Fruit fly (Drosophila melanogaster) whole organism, wandering third instar larva: Measurements from ENCODE around the gene CG4098.

Source experiments
- Abd-B ChIP-seq: fragments of >200 bp; optimal IDR thresholded peaks from 2 replicates; lab custom pipeline; 2017; ENCODE audit warnings: missing biosample characterization, missing genetic modification characterization
- CG32264 ChIP-seq: fragments of 200-800 bp; sonication (Bioruptor generic); optimal IDR thresholded peaks from 2 replicates; lab custom pipeline; 2016; ENCODE audit warnings: missing biosample characterization, missing genetic modification characterization
- CG9705 ChIP-seq: fragments of 200-800 bp; sonication (Bioruptor generic); optimal IDR thresholded peaks from 2 replicates; lab custom pipeline; 2018; ENCODE audit warnings: missing biosample characterization, mild to moderate bottlenecking, missing genetic modification characterization
- CrebA ChIP-seq: fragments of 200-800 bp; sonication (Bioruptor generic); optimal IDR thresholded peaks from 2 replicates; lab custom pipeline; 2016; ENCODE audit warnings: missing biosample characterization, mild to moderate bottlenecking, missing genetic modification characterization, borderline replicate concordance
- Dfd ChIP-seq: fragments of >200 bp; optimal IDR thresholded peaks from 2 replicates; lab custom pipeline; 2017; ENCODE audit warnings: missing biosample characterization, missing genetic modification characterization
- Dif ChIP-seq: fragments of 200-275, 200-300 bp; sonication (Bioruptor generic); optimal IDR thresholded peaks from 2 replicates; lab custom pipeline; 2018; ENCODE audit warnings: missing biosample characterization, missing genetic modification characterization; ENCODE audit not compliant: partially characterized antibody
- GATAd ChIP-seq: sonication (Bioruptor generic); optimal IDR thresholded peaks from 2 replicates; lab custom pipeline; 2016; ENCODE audit warnings: missing biosample characterization, missing genetic modification characterization
- HLH106 ChIP-seq: fragments of 200-800 bp; optimal IDR thresholded peaks from 3 replicates; lab custom pipeline; 2019; ENCODE audit warnings: missing biosample characterization, mild to moderate bottlenecking, missing genetic modification characterization, moderate library complexity
- Hnf4 ChIP-seq: fragments of 200-800 bp; sonication (Bioruptor generic); optimal IDR thresholded peaks from 2 replicates; lab custom pipeline; 2016; ENCODE audit warnings: missing biosample characterization, mild to moderate bottlenecking, missing genetic modification characterization
- Hr78 ChIP-seq: fragments of >200 bp; optimal IDR thresholded peaks from 2 replicates; lab custom pipeline; 2017; ENCODE audit warnings: missing biosample characterization, missing genetic modification characterization
- Hr83 ChIP-seq: fragments of 200-300 bp; sonication (Bioruptor generic); optimal IDR thresholded peaks from 2 replicates; lab custom pipeline; 2016; ENCODE audit warnings: missing biosample characterization, mild to moderate bottlenecking, missing genetic modification characterization, moderate library complexity; ENCODE audit not compliant: poor library complexity, severe bottlenecking
- Jra ChIP-seq: sonication (Bioruptor generic); optimal IDR thresholded peaks from 2 replicates; lab custom pipeline; 2016; ENCODE audit warnings: missing biosample characterization, missing genetic modification characterization
- Mio ChIP-seq: sonication (Bioruptor generic); optimal IDR thresholded peaks from 2 replicates; lab custom pipeline; 2016; ENCODE audit warnings: missing biosample characterization, missing genetic modification characterization
- Myc ChIP-seq: fragments of >200 bp; optimal IDR thresholded peaks from 2 replicates; lab custom pipeline; 2017
- OdsH ChIP-seq: fragments of 200-800 bp; sonication (Bioruptor generic); optimal IDR thresholded peaks from 2 replicates; lab custom pipeline; 2016; ENCODE audit warnings: missing biosample characterization, mild to moderate bottlenecking, missing genetic modification characterization
- Rel ChIP-seq, 2 experiments: fragments of 200-800 bp; sonication (Bioruptor generic) in 1 of 2; optimal IDR thresholded peaks; 2 replicates in 1 of 2; 3 replicates in 1 of 2; lab custom pipeline; 2016 to 2019; ENCODE audit warnings: mild to moderate bottlenecking in 2 of 2, missing biosample characterization in 2 of 2, missing genetic modification characterization in 2 of 2, moderate library complexity in 1 of 2
- Sp1 ChIP-seq: fragments of 200-800 bp; sonication (Bioruptor generic); optimal IDR thresholded peaks from 3 replicates; lab custom pipeline; 2019; ENCODE audit warnings: missing biosample characterization, mild to moderate bottlenecking, missing genetic modification characterization, moderate library complexity
- Vsx2 ChIP-seq: fragments of 200-300, 225-300 bp; sonication (Bioruptor generic); optimal IDR thresholded peaks from 2 replicates; lab custom pipeline; 2018; ENCODE audit warnings: missing biosample characterization, missing genetic modification characterization; ENCODE audit not compliant: partially characterized antibody
- br ChIP-seq: fragments of 200-800 bp; sonication (Bioruptor generic); optimal IDR thresholded peaks from 2 replicates; lab custom pipeline; 2016; ENCODE audit warnings: missing biosample characterization, missing genetic modification characterization
- brk ChIP-seq: fragments of 200-800 bp; sonication (Bioruptor generic); optimal IDR thresholded peaks from 2 replicates; lab custom pipeline; 2016; ENCODE audit warnings: missing biosample characterization, mild to moderate bottlenecking, missing genetic modification characterization
- dmrt93B ChIP-seq: fragments of 200-800 bp; sonication (Bioruptor generic); optimal IDR thresholded peaks from 2 replicates; lab custom pipeline; 2018; ENCODE audit warnings: missing biosample characterization, mild to moderate bottlenecking, missing genetic modification characterization
- dsf ChIP-seq: sonication (Bioruptor generic); optimal IDR thresholded peaks from 2 replicates; lab custom pipeline; 2016; ENCODE audit warnings: missing biosample characterization, missing genetic modification characterization, borderline replicate concordance
- ey ChIP-seq: fragments of 200-800 bp; sonication (Bioruptor generic); optimal IDR thresholded peaks from 2 replicates; lab custom pipeline; 2016; ENCODE audit warnings: missing biosample characterization, missing genetic modification characterization
- foxo ChIP-seq, 2 experiments: fragments of 200-800 bp; sonication (Bioruptor generic); optimal IDR thresholded peaks; 2 replicates in 1 of 2; 3 replicates in 1 of 2; lab custom pipeline; 2016 to 2017; ENCODE audit warnings: missing biosample characterization in 2 of 2, missing genetic modification characterization in 2 of 2
- fru ChIP-seq: fragments of 200-800 bp; sonication (Bioruptor generic); optimal IDR thresholded peaks from 3 replicates; lab custom pipeline; 2016; ENCODE audit warnings: missing biosample characterization, mild to moderate bottlenecking, missing genetic modification characterization
- h ChIP-seq: fragments of 200-800 bp; sonication (Bioruptor generic); optimal IDR thresholded peaks from 3 replicates; lab custom pipeline; 2016; ENCODE audit warnings: missing biosample characterization, mild to moderate bottlenecking, missing genetic modification characterization
- jim ChIP-seq: fragments of 175-275, 200-325 bp; sonication (Bioruptor generic); optimal IDR thresholded peaks from 2 replicates; lab custom pipeline; 2016; ENCODE audit warnings: missing biosample characterization, mild to moderate bottlenecking, missing genetic modification characterization
- pan ChIP-seq: fragments of >200 bp; optimal IDR thresholded peaks from 2 replicates; lab custom pipeline; 2017
- psq ChIP-seq: fragments of 200-800 bp; sonication (Bioruptor generic); optimal IDR thresholded peaks from 3 replicates; lab custom pipeline; 2017; ENCODE audit warnings: missing biosample characterization, mild to moderate bottlenecking, missing genetic modification characterization, moderate library complexity
- rgr ChIP-seq: fragments of 200-800 bp; sonication (Bioruptor generic); optimal IDR thresholded peaks from 3 replicates; lab custom pipeline; 2016; ENCODE audit warnings: missing biosample characterization, mild to moderate bottlenecking, missing genetic modification characterization
- sage ChIP-seq: fragments of 200-800 bp; sonication (Bioruptor generic); optimal IDR thresholded peaks from 2 replicates; lab custom pipeline; 2016; ENCODE audit warnings: missing biosample characterization, mild to moderate bottlenecking, missing genetic modification characterization
- tai ChIP-seq: sonication (Bioruptor generic); optimal IDR thresholded peaks from 2 replicates; lab custom pipeline; 2016; ENCODE audit warnings: missing biosample characterization, missing genetic modification characterization
- usp ChIP-seq: fragments of >200 bp; optimal IDR thresholded peaks from 2 replicates; lab custom pipeline; 2017; ENCODE audit warnings: missing biosample characterization, missing genetic modification characterization
- woc ChIP-seq: sonication (Bioruptor generic); optimal IDR thresholded peaks from 2 replicates; lab custom pipeline; 2016; ENCODE audit warnings: missing biosample characterization, mild to moderate bottlenecking, missing genetic modification characterization

CG4098 gene

dm6 chr3L:16581201-16581705 is 27.9 kb downstream of the CG4098 start, which contains the start of gene Smn:
Gene Smn (minus strand): TSS chr3L:16581547.
- TF ChIP-seq woc (GFP tag; lab: Kevin White, UChicago), result peak; percentile 70
- peak in 1 of 2 experiments; percentile 83 for TF ChIP-seq foxo (GFP tag; optimal IDR thresholded peaks at IDR 0.05; lab: Kevin White, UChicago)
- TF ChIP-seq Hr83 (GFP tag; lab: Kevin White, UChicago), result no peak
- TF ChIP-seq ey (GFP tag; lab: Kevin White, UChicago), result peak; percentile 63
- no peak for TF ChIP-seq pan
- no peak for TF ChIP-seq Abd-B (GFP tag; lab: Kevin White, UChicago)
- TF ChIP-seq sage, result no peak
- peak; percentile 21 for TF ChIP-seq CG9705 (GFP tag; lab: Kevin White, UChicago)
- peak; percentile 78 for TF ChIP-seq rgr (GFP tag; lab: Kevin White, UChicago)
- peak; percentile 66 for TF ChIP-seq OdsH (GFP tag; lab: Kevin White, UChicago)
- peak; percentile 40 for TF ChIP-seq Sp1 (GFP tag; lab: Kevin White, UChicago)
- TF ChIP-seq Hnf4, result peak; percentile 85
- peak; percentile 15 for TF ChIP-seq Myc
- peak; percentile 39 for TF ChIP-seq dsf
- TF ChIP-seq Jra, result peak; percentile 85
- TF ChIP-seq br (GFP tag; lab: Kevin White, UChicago), result peak; percentile 76
- peak; percentile 65 for TF ChIP-seq h (GFP tag; lab: Kevin White, UChicago)
- TF ChIP-seq Rel (GFP tag; optimal IDR thresholded peaks at IDR 0.05; lab: Kevin White, UChicago), result no peak
- TF ChIP-seq Rel (tag; optimal IDR thresholded peaks at IDR 0.05; lab: Kevin White, UChicago), result peak; percentile 84
- TF ChIP-seq psq (GFP tag; lab: Kevin White, UChicago), result peak; percentile 57
- peak; percentile 59 for TF ChIP-seq dmrt93B (GFP tag; lab: Kevin White, UChicago)
- TF ChIP-seq Dif (GFP tag; lab: Kevin White, UChicago), result no peak
- peak; percentile 64 for TF ChIP-seq HLH106
- TF ChIP-seq CG32264 (GFP tag; lab: Kevin White, UChicago), result peak; percentile 55
- peak; percentile 73 for TF ChIP-seq fru (GFP tag; lab: Kevin White, UChicago)
- TF ChIP-seq, all 38 proteins: peak for 19

DNA sequence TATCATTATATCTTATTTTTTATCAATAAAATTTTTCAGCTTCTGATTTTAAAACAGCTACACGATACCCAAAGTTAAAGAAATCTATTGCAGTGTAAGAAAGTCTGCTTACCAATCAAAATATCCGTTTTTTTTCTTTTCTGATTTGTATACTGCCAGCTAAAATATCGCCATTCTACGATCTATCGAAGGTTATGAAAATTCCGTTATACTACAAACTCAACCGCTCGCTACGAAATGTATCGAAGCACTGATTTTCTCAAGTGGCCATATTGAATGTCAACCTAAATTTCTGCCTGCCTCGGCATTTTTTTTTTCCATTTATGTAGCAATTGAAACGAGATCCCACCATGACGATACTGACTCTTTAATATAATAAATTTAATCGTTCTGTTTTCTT is 29.1 kb downstream of the CG4098 start, which contains the start of gene nxf2:
nxf2 (minus strand) TSS at position 258 of the 400 bp plus-strand sequence.
- TF ChIP-seq HLH106 (peak; percentile 14), tai (no peak), dmrt93B (GFP tag; lab: Kevin White, UChicago) (no peak), GATAd (GFP tag; lab: Kevin White, UChicago) (no peak), Hnf4 (peak; percentile 42), usp (GFP tag; lab: Kevin White, UChicago) (no peak), foxo (GFP tag; optimal IDR thresholded peaks at IDR 0.05; lab: Kevin White, UChicago) (no peak), OdsH (GFP tag; lab: Kevin White, UChicago) (no peak), Dfd (GFP tag; lab: Kevin White, UChicago) (no peak), sage (no peak), jim (GFP tag; lab: Kevin White, UChicago) (no peak)

- TF ChIP-seq Rel (GFP tag; optimal IDR thresholded peaks at IDR 0.05; lab: Kevin White, UChicago) (no peak), Rel (tag; optimal IDR thresholded peaks at IDR 0.05; lab: Kevin White, UChicago) (peak; percentile 33), Hr83 (GFP tag; lab: Kevin White, UChicago) (no peak), Jra (no peak), sage (no peak), Mio (GFP tag; lab: Kevin White, UChicago) (no peak), Vsx2 (GFP tag; lab: Kevin White, UChicago) (no peak), brk (GFP tag; lab: Kevin White, UChicago) (peak; percentile 37), jim (GFP tag; lab: Kevin White, UChicago) (no peak), foxo (GFP tag; optimal IDR thresholded peaks at IDR 0.05; lab: Kevin White, UChicago) (no peak), ey (GFP tag; lab: Kevin White, UChicago) (no peak), dmrt93B (GFP tag; lab: Kevin White, UChicago) (no peak), dsf (no peak), psq (GFP tag; lab: Kevin White, UChicago) (no peak), pan (no peak), h (GFP tag; lab: Kevin White, UChicago) (no peak), Hr78 (no peak), HLH106 (peak; percentile 20), Hnf4 (peak; percentile 57), usp (GFP tag; lab: Kevin White, UChicago) (no peak), Dif (GFP tag; lab: Kevin White, UChicago) (no peak), woc (GFP tag; lab: Kevin White, UChicago) (no peak), CrebA (no peak), Sp1 (GFP tag; lab: Kevin White, UChicago) (peak; percentile 15), fru (GFP tag; lab: Kevin White, UChicago) (peak; percentile 13)
Observed at dm6 chr3L:16574307-16574946, 34.7 kb downstream of the CG4098 start, which contains the start of gene mbf1. Gene mbf1 (plus strand): TSS chr3L:16574436.
